Worm (Caenorhabditis elegans) whole organism, young adult: ENCODE results near the gene irld-20.

Source experiments
- B0035.1 ChIP-seq: sonication (generic microtip); optimal IDR thresholded peaks from 2 replicates; lab custom pipeline; 2016; ENCODE audit warnings: missing genetic modification characterization, mild to moderate bottlenecking, missing compliant biosample characterization, missing genotype, missing genetic modification reagents
- F49E8.2 ChIP-seq: sonication (generic microtip); optimal IDR thresholded peaks from 3 replicates; lab custom pipeline; 2017; ENCODE audit warnings: missing genetic modification characterization, mild to moderate bottlenecking, missing compliant biosample characterization, antibody characterized with exemption, moderate library complexity; ENCODE audit not compliant: insufficient read depth
- F55B11.4 ChIP-seq: sonication (generic microtip); optimal IDR thresholded peaks from 2 replicates; lab custom pipeline; 2016; ENCODE audit warnings: missing compliant biosample characterization, missing genetic modification characterization, borderline replicate concordance; ENCODE audit not compliant: insufficient read depth
- akir-1 ChIP-seq: fragments of 200-800 bp; sonication (Bioruptor generic); optimal IDR thresholded peaks from 2 replicates; lab custom pipeline; 2018; ENCODE audit warnings: mild to moderate bottlenecking, missing genetic modification characterization, moderate library complexity, missing compliant biosample characterization
- ama-1 ChIP-seq, 3 experiments: fragments of 150-350 bp in 1 of 3; sonication (generic microtip) in 2 of 3; optimal IDR thresholded peaks; 2 replicates each; lab custom pipeline; 2014 to 2018; ENCODE audit warnings: missing biosample characterization in 2 of 3, missing genetic modification characterization in 2 of 3, missing genetic modification reagents in 2 of 3
- dox-1 ChIP-seq: fragments of 200-800 bp; sonication (Bioruptor generic); IDR thresholded peaks from 2 replicates; pipeline ENCODE4 v1.3.6; 2022; ENCODE audit warnings: missing genetic modification reagents, missing genetic modification characterization, missing compliant biosample characterization
- nfya-2 ChIP-seq: fragments of 200-800 bp; sonication (Bioruptor generic); IDR thresholded peaks from 2 replicates; pipeline ENCODE4 v1.3.6; 2022; ENCODE audit warnings: missing genetic modification reagents, missing genetic modification characterization, missing compliant biosample characterization

DNA sequence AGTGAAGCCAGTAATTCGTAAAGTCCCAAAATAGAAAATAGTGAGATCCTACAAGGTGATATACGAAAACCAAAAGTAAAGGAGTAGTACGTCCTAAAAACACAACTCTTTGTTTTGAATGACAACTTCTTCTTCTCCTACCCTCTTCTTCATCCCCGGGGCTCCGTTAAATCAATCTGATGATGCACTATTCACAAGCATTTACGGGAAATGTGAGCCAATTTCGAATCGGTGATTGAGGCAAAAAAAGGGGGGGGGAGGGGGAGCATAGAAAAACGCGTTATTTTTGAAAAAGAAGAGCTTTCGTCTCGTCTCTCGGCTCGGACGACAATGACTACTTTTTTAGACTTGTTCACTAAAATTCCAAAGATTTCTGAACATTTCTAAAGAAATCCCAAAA, 33.0 kb downstream of the irld-20 start:
- no peak for TF ChIP-seq dox-1
- no peak for TF ChIP-seq akir-1 (GFP tag; lab: Kevin White, UChicago)
- TF ChIP-seq ama-1 (optimal IDR thresholded peaks at IDR 0.05; lab: Kevin White, UChicago) = no peak
- no peak for TF ChIP-seq ama-1 (GFP tag; optimal IDR thresholded peaks at IDR 0.05; lab: Kevin White, UChicago)
- TF ChIP-seq nfya-2 (GFP tag; lab: Robert Waterston, UW) = no peak
- TF ChIP-seq F49E8.2 (tag; lab: Kevin White, UChicago) = no peak
- no peak for TF ChIP-seq B0035.1
- no peak for TF ChIP-seq F55B11.4 (tag; lab: Kevin White, UChicago)
